Worm (Caenorhabditis elegans) whole organism, early embryonic: ENCODE results near the gene msp-81.

Source experiments
- B0310.2 ChIP-seq: sonication (generic microtip); optimal IDR thresholded peaks from 2 replicates; lab custom pipeline; 2016; ENCODE audit warnings: mild to moderate bottlenecking, missing genetic modification characterization, missing compliant biosample characterization
- aly-1 ChIP-seq: sonication (generic microtip); optimal IDR thresholded peaks from 2 replicates; lab custom pipeline; 2016; ENCODE audit warnings: missing genetic modification characterization, missing compliant biosample characterization
- ama-1 ChIP-seq: fragments of 150-350 bp; optimal IDR thresholded peaks from 2 replicates; lab custom pipeline; 2014
- ets-7 ChIP-seq: sonication (generic microtip); optimal IDR thresholded peaks from 2 replicates; lab custom pipeline; 2016; ENCODE audit warnings: missing genotype, missing genetic modification characterization, missing compliant biosample characterization
- flt-1 ChIP-seq: fragments of 200-800 bp; sonication (Bioruptor generic); IDR thresholded peaks from 2 replicates; pipeline ENCODE4 v1.3.6; 2022; ENCODE audit warnings: missing genetic modification characterization, missing compliant biosample characterization
- hmg-4 ChIP-seq: fragments of 200-800 bp; sonication (Bioruptor generic); optimal IDR thresholded peaks from 2 replicates; lab custom pipeline; 2018; ENCODE audit warnings: mild to moderate bottlenecking, missing genetic modification characterization, missing compliant biosample characterization
- pes-1 ChIP-seq: fragments of 200-800 bp; sonication (Bioruptor generic); IDR thresholded peaks from 2 replicates; pipeline ENCODE4 v1.3.6; 2022; ENCODE audit warnings: missing genetic modification reagents, missing genetic modification characterization, missing compliant biosample characterization
- scrt-1 ChIP-seq: fragments of 200-800 bp; sonication (Bioruptor generic); IDR thresholded peaks from 2 replicates; pipeline ENCODE4 v1.3.6; 2022; ENCODE audit warnings: missing genetic modification characterization, missing compliant biosample characterization
- tbx-11 ChIP-seq: fragments of 200-800 bp; sonication (Bioruptor generic); IDR thresholded peaks from 2 replicates; pipeline ENCODE4 v1.3.6; 2022; ENCODE audit warnings: missing genetic modification characterization, missing compliant biosample characterization
- tbx-37 ChIP-seq: fragments of 200-800 bp; sonication (Bioruptor generic); conservative IDR thresholded peaks from 2 replicates; pipeline ENCODE4 v1.3.6; 2022; ENCODE audit warnings: missing genetic modification reagents, missing genetic modification characterization, missing compliant biosample characterization

ce11 chrIV:9849624-9850023 is 13.4 kb upstream of the msp-81 start, which contains the start of gene K07F5.8:
- TF ChIP-seq ama-1 (lab: Kevin White, UChicago) (no peak), B0310.2 (tag; lab: Kevin White, UChicago) (no peak), tbx-11 (no peak), flt-1 (no peak), aly-1 (tag; lab: Kevin White, UChicago) (no peak), hmg-4 (GFP tag; lab: Kevin White, UChicago) (no peak), ets-7 (tag; lab: Kevin White, UChicago) (no peak), scrt-1 (GFP tag; lab: Robert Waterston, UW) (no peak), tbx-37 (GFP tag; lab: Robert Waterston, UW) (no peak), pes-1 (no peak)
